3 fruit fly cellular contexts compared by ENCODE assay signal in the genomic region with DNA sequence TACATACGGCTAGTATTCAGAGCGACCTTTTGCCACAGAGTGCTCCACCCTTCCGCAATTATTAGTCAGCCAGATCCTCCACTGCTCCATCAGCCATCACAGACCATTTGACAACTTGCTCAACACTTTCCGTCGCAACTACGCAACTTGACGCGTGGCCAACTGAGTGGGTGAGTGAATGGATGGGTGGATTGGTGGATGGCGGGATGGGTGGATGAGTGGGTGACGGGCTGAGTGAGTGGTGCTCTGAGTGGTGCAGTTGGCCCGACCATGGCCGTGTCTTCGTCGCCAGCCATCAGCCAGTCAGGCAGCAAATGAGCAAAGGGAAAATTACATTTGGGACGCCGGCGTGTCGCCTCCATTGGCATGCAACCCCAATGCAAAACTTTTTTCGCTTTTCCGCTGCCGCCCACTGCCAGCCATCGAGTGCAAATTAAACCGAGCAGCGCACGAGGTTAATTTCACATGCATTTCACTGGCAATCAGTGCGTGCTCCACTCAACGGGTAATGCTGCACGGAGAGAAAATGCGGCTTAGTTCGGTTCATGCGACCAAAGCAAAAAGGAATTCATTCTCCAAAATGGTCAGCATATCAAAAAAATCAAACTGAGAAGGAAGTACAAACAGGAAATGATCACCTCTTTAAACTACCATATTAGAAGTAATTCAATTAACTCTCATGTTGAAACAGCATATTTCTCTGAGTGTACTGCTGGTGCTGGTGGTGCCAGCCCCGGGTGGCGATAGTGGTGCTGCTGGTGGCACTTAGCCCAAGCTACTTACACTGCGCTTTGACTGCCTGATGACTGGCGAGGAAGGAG.
TF ChIP-seq lines count a peak whose summit lies in the region.

No protein-coding gene starts in this region.

- no peak for TF ChIP-seq CTCF in whole organism, embryonic (GFP tag; optimal IDR thresholded peaks at IDR 0.05; lab: Kevin White, UChicago)

TF ChIP-seq in whole organism, embryonic, 481 proteins besides CTCF, POLR2A, EP300 and RAD21:
- TF ChIP-seq Ptx1 (GFP tag; IDR thresholded peaks at IDR 0.05; lab: Robert Waterston, UW) = 0 out of 2 replicates have a peak, but pooled peaks have one; percentile 14
- TF ChIP-seq sr (GFP tag; IDR thresholded peaks at IDR 0.05; lab: Robert Waterston, UW) = 0 out of 3 replicates have a peak, but pooled peaks have one; percentile 51
- TF ChIP-seq CG11456 (GFP tag; IDR thresholded peaks at IDR 0.05; lab: Robert Waterston, UW) = 0 out of 3 replicates have a peak, but pooled peaks have one; percentile 27
- TF ChIP-seq CG15601 (tag; optimal IDR thresholded peaks at IDR 0.05; lab: Kevin White, UChicago) = no peak
- no peak for TF ChIP-seq prd (optimal IDR thresholded peaks at IDR 0.05; lab: Kevin White, UChicago)
- 0 out of 3 replicates have a peak, but pooled peaks have one; percentile 19 for TF ChIP-seq prd (GFP tag; IDR thresholded peaks at IDR 0.05; lab: Robert Waterston, UW)
- no peak for TF ChIP-seq dmrt11E (tag; optimal IDR thresholded peaks at IDR 0.05; lab: Kevin White, UChicago)
- TF ChIP-seq gem (tag; optimal IDR thresholded peaks at IDR 0.05; lab: Kevin White, UChicago) = peak; percentile 1
- no peak for TF ChIP-seq CG33213 (GFP tag; optimal IDR thresholded peaks at IDR 0.05; lab: Kevin White, UChicago)
- TF ChIP-seq z (GFP tag; IDR thresholded peaks at IDR 0.05; lab: Robert Waterston, UW) = peak; percentile 58; the same call in 1 of the 3 replicates
- peak; percentile 42 for TF ChIP-seq CG1603 (tag; optimal IDR thresholded peaks at IDR 0.05; lab: Kevin White, UChicago)
- TF ChIP-seq Ets65A (GFP tag; lab: Kevin White, UChicago) = peak; percentile 93

TF ChIP-seq in whole organism, prepupa, 60 proteins besides CTCF, POLR2A, EP300 and RAD21:
- TF ChIP-seq Eip78C (GFP tag; lab: Kevin White, UChicago) = peak; percentile 49
- no peak for TF ChIP-seq Met (GFP tag; optimal IDR thresholded peaks at IDR 0.05; lab: Kevin White, UChicago)
- peak; percentile 9 for TF ChIP-seq achi (GFP tag; optimal IDR thresholded peaks at IDR 0.05; lab: Kevin White, UChicago)
- no peak for TF ChIP-seq Hr38 (GFP tag; optimal IDR thresholded peaks at IDR 0.05; lab: Kevin White, UChicago)
- peak; percentile 61; the same call in 2 of the 3 replicates for TF ChIP-seq eg (GFP tag; IDR thresholded peaks at IDR 0.05; lab: Robert Waterston, UW)
- TF ChIP-seq dac (GFP tag; optimal IDR thresholded peaks at IDR 0.05; lab: Kevin White, UChicago) = no peak
- 0 out of 3 replicates have a peak, but pooled peaks have one; percentile 27 for TF ChIP-seq CG8119 (GFP tag; IDR thresholded peaks at IDR 0.05; lab: Robert Waterston, UW)
- TF ChIP-seq CG32006 (GFP tag; optimal IDR thresholded peaks at IDR 0.05; lab: Kevin White, UChicago) = peak; percentile 56
- no peak for TF ChIP-seq CG8319 (GFP tag; optimal IDR thresholded peaks at IDR 0.05; lab: Kevin White, UChicago)
- TF ChIP-seq CG11762 (GFP tag; optimal IDR thresholded peaks at IDR 0.05; lab: Kevin White, UChicago; ENCODE audit: insufficient read depth) = no peak
- peak; percentile 19 for TF ChIP-seq CG4318 (GFP tag; optimal IDR thresholded peaks at IDR 0.05; lab: Kevin White, UChicago)
- TF ChIP-seq OdsH (GFP tag; optimal IDR thresholded peaks at IDR 0.05; lab: Kevin White, UChicago) = peak; percentile 11
- TF ChIP-seq CG11294 (GFP tag; IDR thresholded peaks at IDR 0.05; lab: Robert Waterston, UW) = 0 out of 2 replicates have a peak, but pooled peaks have one; percentile 19
- peak; percentile 34 for TF ChIP-seq CG15336 (GFP tag; IDR thresholded peaks at IDR 0.05; lab: Robert Waterston, UW)
- peak; percentile 8 for TF ChIP-seq CG6276 (GFP tag; optimal IDR thresholded peaks at IDR 0.05; lab: Kevin White, UChicago)
- TF ChIP-seq CG6163 (GFP tag; IDR thresholded peaks at IDR 0.05; lab: Robert Waterston, UW) = 0 out of 3 replicates have a peak, but pooled peaks have one; percentile 33
- peak; percentile 54 for TF ChIP-seq Hr4 (GFP tag; optimal IDR thresholded peaks at IDR 0.05; lab: Kevin White, UChicago)
- TF ChIP-seq CG7368 (GFP tag; optimal IDR thresholded peaks at IDR 0.05; lab: Kevin White, UChicago) = no peak
- peak; percentile 25 for TF ChIP-seq svp (GFP tag; lab: Kevin White, UChicago)

TF ChIP-seq in whole organism, pupa, 21 proteins besides CTCF, POLR2A, EP300 and RAD21:
- TF ChIP-seq Pif1A (GFP tag; optimal IDR thresholded peaks at IDR 0.05; lab: Kevin White, UChicago) (peak; percentile 17), CG17806 (tag; optimal IDR thresholded peaks at IDR 0.05; lab: Kevin White, UChicago) (peak; percentile 0), CG9948 (tag; optimal IDR thresholded peaks at IDR 0.05; lab: Kevin White, UChicago) (no peak), D1 (tag; optimal IDR thresholded peaks at IDR 0.05; lab: Kevin White, UChicago) (no peak), fd96Ca (GFP tag; IDR thresholded peaks at IDR 0.05; lab: Robert Waterston, UW) (0 out of 3 replicates have a peak, but pooled peaks have one; percentile 44), CG15710 (tag; optimal IDR thresholded peaks at IDR 0.05; lab: Kevin White, UChicago) (no peak), CG32121 (GFP tag; IDR thresholded peaks at IDR 0.05; lab: Robert Waterston, UW) (0 out of 2 replicates have a peak, but pooled peaks have one; percentile 31), CG12605 (GFP tag; IDR thresholded peaks at IDR 0.05; lab: Robert Waterston, UW) (no peak), CG8301 (tag; optimal IDR thresholded peaks at IDR 0.05; lab: Kevin White, UChicago) (peak; percentile 35), rn (GFP tag; IDR thresholded peaks at IDR 0.05; lab: Robert Waterston, UW) (no peak), CG8159 (tag; optimal IDR thresholded peaks at IDR 0.05; lab: Kevin White, UChicago) (peak; percentile 7), Ets98B (GFP tag; IDR thresholded peaks at IDR 0.05; lab: Robert Waterston, UW) (0 out of 2 replicates have a peak, but pooled peaks have one; percentile 28), EcR (GFP tag; optimal IDR thresholded peaks at IDR 0.05; lab: Kevin White, UChicago) (no peak), CG10348 (GFP tag; IDR thresholded peaks at IDR 0.05; lab: Robert Waterston, UW) (no peak), CG14655 (GFP tag; optimal IDR thresholded peaks at IDR 0.05; lab: Kevin White, UChicago) (peak; percentile 45), CG13204 (GFP tag; optimal IDR thresholded peaks at IDR 0.05; lab: Kevin White, UChicago) (no peak)
TF ChIP-seq in whole organism, pupa: peak in this region for 8.
